Fruit fly (Drosophila melanogaster) whole organism, embryonic: Measurements from ENCODE around the gene CG33172.

ENCODE experiments used
- BEAF-32 ChIP-seq: fragments of 200-800 bp; sonication (Bioruptor generic); optimal IDR thresholded peaks from 3 replicates; lab custom pipeline; 2017; ENCODE audit warnings: missing biosample characterization, missing genetic modification characterization, mild to moderate bottlenecking, moderate library complexity, missing genetic modification reagents
- CG11093 ChIP-seq: fragments of 200-800 bp; sonication (Bioruptor generic); IDR thresholded peaks from 3 replicates; pipeline ENCODE4 v1.3.6; 2022; ENCODE audit warnings: missing biosample characterization, missing genetic modification characterization
- CG11247 ChIP-seq: fragments of 200-800 bp; sonication (Bioruptor generic); IDR thresholded peaks from 2 replicates; pipeline ENCODE4 v1.3.6; 2022; ENCODE audit warnings: missing biosample characterization, missing genetic modification characterization
- CG14667 ChIP-seq: fragments of 200-800 bp; sonication (Bioruptor generic); IDR thresholded peaks from 2 replicates; pipeline ENCODE4 v1.3.6; 2022; ENCODE audit warnings: missing biosample characterization, missing genetic modification characterization
- CG1529 ChIP-seq: fragments of 200-800 bp; sonication (Bioruptor generic); optimal IDR thresholded peaks from 3 replicates; lab custom pipeline; 2018; ENCODE audit warnings: missing biosample characterization, missing genetic modification characterization
- CG17359 ChIP-seq: fragments of 200-800 bp; sonication (Bioruptor generic); optimal IDR thresholded peaks from 3 replicates; lab custom pipeline; 2018; ENCODE audit warnings: missing biosample characterization, mild to moderate bottlenecking, missing genetic modification characterization, moderate library complexity
- CG2889 ChIP-seq: fragments of 200-800 bp; sonication (Bioruptor generic); IDR thresholded peaks from 3 replicates; pipeline ENCODE4 v1.3.6; 2022; ENCODE audit warnings: missing biosample characterization, missing genetic modification characterization
- CG30403 ChIP-seq: fragments of 200-800 bp; sonication (Bioruptor generic); optimal IDR thresholded peaks from 3 replicates; lab custom pipeline; 2016; ENCODE audit warnings: missing biosample characterization, missing genetic modification characterization
- CG34224 ChIP-seq: fragments of 200-800 bp; sonication (Bioruptor generic); IDR thresholded peaks from 3 replicates; pipeline ENCODE4 v1.3.6; 2022; ENCODE audit warnings: missing biosample characterization, missing genetic modification characterization; ENCODE audit not compliant: partially characterized antibody
- CG34376 ChIP-seq: fragments of 200-800 bp; sonication (Bioruptor generic); optimal IDR thresholded peaks from 2 replicates; lab custom pipeline; 2018; ENCODE audit warnings: missing biosample characterization, mild to moderate bottlenecking, missing genetic modification characterization
- CG4282 ChIP-seq: fragments of 200-800 bp; sonication (Bioruptor generic); optimal IDR thresholded peaks from 2 replicates; lab custom pipeline; 2016; ENCODE audit warnings: missing biosample characterization, missing genetic modification characterization
- CG43689 ChIP-seq: fragments of 200-800 bp; sonication (Bioruptor generic); IDR thresholded peaks from 2 replicates; pipeline ENCODE4 v1.3.6; 2022; ENCODE audit warnings: missing biosample characterization, missing genetic modification characterization
- CG6813 ChIP-seq: fragments of 200-800 bp; sonication (Bioruptor generic); optimal IDR thresholded peaks from 2 replicates; lab custom pipeline; 2017; ENCODE audit warnings: missing biosample characterization, missing genetic modification characterization, mild to moderate bottlenecking, moderate library complexity, missing genetic modification reagents
- CG8281 ChIP-seq: fragments of 200-800 bp; sonication (Bioruptor generic); optimal IDR thresholded peaks from 2 replicates; lab custom pipeline; 2018; ENCODE audit warnings: missing biosample characterization, mild to moderate bottlenecking, missing genetic modification characterization, moderate library complexity
- CG8478 ChIP-seq: fragments of >200 bp; optimal IDR thresholded peaks from 2 replicates; lab custom pipeline; 2018
- CG8765 ChIP-seq: fragments of 200-800 bp; sonication (Bioruptor generic); IDR thresholded peaks from 2 replicates; pipeline ENCODE4 v1.3.6; 2022; ENCODE audit warnings: missing biosample characterization, missing genetic modification characterization
- CG9727 ChIP-seq: fragments of 200-800 bp; sonication (Bioruptor generic); optimal IDR thresholded peaks from 3 replicates; lab custom pipeline; 2017; ENCODE audit warnings: missing biosample characterization, mild to moderate bottlenecking, missing genetic modification characterization
- E2f1 ChIP-seq: fragments of 200-800 bp; sonication (Bioruptor generic); IDR thresholded peaks from 2 replicates; pipeline ENCODE4 v1.3.6; 2022; ENCODE audit warnings: missing biosample characterization, missing genetic modification characterization
- Eip74EF ChIP-seq, 2 experiments: fragments of 200-800 bp in 1 of 2; fragments of >200 bp in 1 of 2; sonication (Bioruptor generic) in 1 of 2; optimal IDR thresholded peaks; 2 replicates each; lab custom pipeline; 2017 to 2019; ENCODE audit warnings: missing biosample characterization in 2 of 2, missing genetic modification characterization in 2 of 2, mild to moderate bottlenecking in 1 of 2, moderate library complexity in 1 of 2
- Hr51 ChIP-seq, 2 experiments: fragments of 200-800 bp; sonication (Bioruptor generic); optimal IDR thresholded peaks; 2 replicates in 1 of 2; 3 replicates in 1 of 2; lab custom pipeline; 2016 to 2018; ENCODE audit warnings: missing biosample characterization in 2 of 2, missing genetic modification characterization in 2 of 2, mild to moderate bottlenecking in 1 of 2, moderate library complexity in 1 of 2
- Hr78 ChIP-seq, 2 experiments: fragments of 200-800 bp in 1 of 2; fragments of >200 bp in 1 of 2; sonication (Bioruptor generic) in 1 of 2; optimal IDR thresholded peaks; 2 replicates each; lab custom pipeline; 2017 to 2019; ENCODE audit warnings: missing biosample characterization in 2 of 2, missing genetic modification characterization in 2 of 2, mild to moderate bottlenecking in 1 of 2, moderate library complexity in 1 of 2
- Neu2 ChIP-seq: fragments of 200-800 bp; sonication (Bioruptor generic); optimal IDR thresholded peaks from 3 replicates; lab custom pipeline; 2016; ENCODE audit warnings: missing biosample characterization, missing genetic modification characterization, borderline replicate concordance
- Pdp1 ChIP-seq, 2 experiments: fragments of 200-800 bp; sonication (Bioruptor generic); optimal IDR thresholded peaks; 3 replicates each; lab custom pipeline; 2016; ENCODE audit warnings: missing biosample characterization in 2 of 2, missing genetic modification characterization in 2 of 2, mild to moderate bottlenecking in 1 of 2, moderate library complexity in 1 of 2
- Rfx ChIP-seq: fragments of 200-800 bp; sonication (Bioruptor generic); IDR thresholded peaks from 2 replicates; pipeline ENCODE4 v1.3.6; 2022; ENCODE audit warnings: missing biosample characterization, missing genetic modification characterization
- Scr ChIP-seq: fragments of 200-800 bp; sonication (Bioruptor generic); IDR thresholded peaks from 2 replicates; pipeline ENCODE4 v1.3.6; 2022; ENCODE audit warnings: missing biosample characterization, missing genetic modification characterization; ENCODE audit not compliant: partially characterized antibody
- Spps ChIP-seq: fragments of 200-800 bp; sonication (Bioruptor generic); optimal IDR thresholded peaks from 2 replicates; lab custom pipeline; 2018; ENCODE audit warnings: missing biosample characterization, mild to moderate bottlenecking, missing genetic modification characterization
- Ssrp ChIP-seq: fragments of 200-800 bp; sonication (Bioruptor generic); optimal IDR thresholded peaks from 2 replicates; lab custom pipeline; 2018; ENCODE audit warnings: missing biosample characterization, mild to moderate bottlenecking, missing genetic modification characterization, moderate library complexity
- TFAM ChIP-seq: fragments of 200-800 bp; sonication (Bioruptor generic); optimal IDR thresholded peaks from 2 replicates; lab custom pipeline; 2017; ENCODE audit warnings: missing biosample characterization, missing genetic modification characterization, inconsistent platforms
- amos ChIP-seq: fragments of 200-800 bp; sonication (Bioruptor generic); IDR thresholded peaks from 2 replicates; pipeline ENCODE4 v1.3.6; 2022; ENCODE audit warnings: missing biosample characterization, missing genetic modification characterization; ENCODE audit not compliant: partially characterized antibody
- ash1 ChIP-seq: fragments of 200-800 bp; sonication (Bioruptor generic); optimal IDR thresholded peaks from 2 replicates; lab custom pipeline; 2018; ENCODE audit warnings: missing biosample characterization, mild to moderate bottlenecking, missing genetic modification characterization
- bsh ChIP-seq, 2 experiments: fragments of 200-800 bp; sonication (Bioruptor generic); optimal IDR thresholded peaks; 2 replicates each; lab custom pipeline; 2017 to 2018; ENCODE audit warnings: mild to moderate bottlenecking in 2 of 2, missing biosample characterization in 2 of 2, missing genetic modification characterization in 2 of 2, moderate library complexity in 1 of 2
- cas ChIP-seq: fragments of 200-800 bp; sonication (Bioruptor generic); IDR thresholded peaks from 2 replicates; pipeline ENCODE4 v1.3.6; 2022; ENCODE audit warnings: missing biosample characterization, missing genetic modification characterization
- chn ChIP-seq: fragments of 200-800 bp; sonication (Bioruptor generic); optimal IDR thresholded peaks from 2 replicates; lab custom pipeline; 2016; ENCODE audit warnings: missing biosample characterization, missing genetic modification characterization
- dimm ChIP-seq: fragments of 200-800 bp; sonication (Bioruptor generic); IDR thresholded peaks from 2 replicates; pipeline ENCODE4 v1.3.6; 2022; ENCODE audit warnings: missing biosample characterization, missing genetic modification characterization
- emc ChIP-seq: fragments of 200-800 bp; sonication (Bioruptor generic); optimal IDR thresholded peaks from 2 replicates; lab custom pipeline; 2016; ENCODE audit warnings: missing biosample characterization, missing genetic modification characterization
- fd96Cb ChIP-seq: fragments of 200-800 bp; sonication (Bioruptor generic); optimal IDR thresholded peaks from 2 replicates; lab custom pipeline; 2018; ENCODE audit warnings: missing biosample characterization, mild to moderate bottlenecking, missing genetic modification characterization, moderate library complexity
- fru ChIP-seq: fragments of >200 bp; optimal IDR thresholded peaks from 2 replicates; lab custom pipeline; 2017
- ftz-f1 ChIP-seq: fragments of 200-800 bp; sonication (Bioruptor generic); optimal IDR thresholded peaks from 2 replicates; lab custom pipeline; 2016; ENCODE audit warnings: missing biosample characterization, missing genetic modification characterization
- gem ChIP-seq: fragments of 200-800 bp; sonication (Bioruptor generic); optimal IDR thresholded peaks from 2 replicates; lab custom pipeline; 2019; ENCODE audit warnings: missing biosample characterization, mild to moderate bottlenecking, missing genetic modification characterization, moderate library complexity
- h ChIP-seq: fragments of >200 bp; optimal IDR thresholded peaks from 2 replicates; lab custom pipeline; 2017
- mld ChIP-seq: fragments of 200-800 bp; sonication (Bioruptor generic); IDR thresholded peaks from 3 replicates; pipeline ENCODE4 v1.3.6; 2022; ENCODE audit warnings: missing biosample characterization, missing genetic modification characterization; ENCODE audit not compliant: partially characterized antibody
- nerfin-1 ChIP-seq: fragments of 200-800 bp; sonication (Bioruptor generic); optimal IDR thresholded peaks from 3 replicates; lab custom pipeline; 2019; ENCODE audit warnings: missing biosample characterization, mild to moderate bottlenecking, missing genetic modification characterization, moderate library complexity
- nmo ChIP-seq: fragments of 200-800 bp; sonication (Bioruptor generic); optimal IDR thresholded peaks from 2 replicates; lab custom pipeline; 2018; ENCODE audit warnings: missing biosample characterization, mild to moderate bottlenecking, missing genetic modification characterization, moderate library complexity
- org-1 ChIP-seq: fragments of 200-800 bp; sonication (Bioruptor generic); optimal IDR thresholded peaks from 2 replicates; lab custom pipeline; 2017; ENCODE audit warnings: missing biosample characterization, missing genetic modification characterization
- otp ChIP-seq: fragments of 200-800 bp; sonication (Bioruptor generic); IDR thresholded peaks from 3 replicates; pipeline ENCODE4, ENCODE4 v1.3.6; 2022; ENCODE audit warnings: missing biosample characterization, missing genetic modification characterization
- sc ChIP-seq, 3 experiments: fragments of >200 bp in 2 of 3; fragments of 200-800 bp in 1 of 3; sonication (Bioruptor generic) in 1 of 3; optimal IDR thresholded peaks; 2 replicates in 2 of 3; 3 replicates in 1 of 3; lab custom pipeline; 2017; ENCODE audit warnings: mild to moderate bottlenecking in 1 of 3, missing biosample characterization in 1 of 3, missing genetic modification characterization in 1 of 3, missing genetic modification reagents in 1 of 3
- stc ChIP-seq: fragments of 200-800 bp; sonication (Bioruptor generic); IDR thresholded peaks from 2 replicates; pipeline ENCODE4 v1.3.6; 2022; ENCODE audit warnings: missing biosample characterization, missing genetic modification characterization
- vnd ChIP-seq: fragments of 200-800 bp; sonication (Bioruptor generic); IDR thresholded peaks from 3 replicates; pipeline ENCODE4 v1.3.6; 2022; ENCODE audit warnings: missing biosample characterization, missing genetic modification characterization; ENCODE audit not compliant: partially characterized antibody
- vvl ChIP-seq: fragments of 200-800 bp; sonication (Bioruptor generic); IDR thresholded peaks from 2 replicates; pipeline ENCODE4 v1.3.6; 2022; ENCODE audit warnings: missing biosample characterization, missing genetic modification characterization
- yki ChIP-seq: fragments of >200 bp; optimal IDR thresholded peaks from 3 replicates; lab custom pipeline; 2018

Gene CG33172

dm6 chrX:15740288-15740726 is 29.2 kb upstream of the CG33172 start (continued):
- peak; percentile 79 for TF ChIP-seq CG17359 (tag; lab: Kevin White, UChicago)
- no peak for TF ChIP-seq CG34224 (GFP tag; lab: Robert Waterston, UW)
- peak; percentile 17 for TF ChIP-seq emc (GFP tag; lab: Kevin White, UChicago)
- TF ChIP-seq amos (GFP tag; lab: Robert Waterston, UW) = 0 out of 2 replicates have a peak, but pooled peaks have one; percentile 4
- TF ChIP-seq Hr51 (GFP tag; optimal IDR thresholded peaks at IDR 0.05; lab: Kevin White, UChicago) = peak; percentile 46 to 72
- peak; percentile 59 for TF ChIP-seq CG43689 (GFP tag; lab: Robert Waterston, UW)
- TF ChIP-seq vvl (GFP tag; lab: Robert Waterston, UW) = peak; percentile 84
- TF ChIP-seq gem = peak; percentile 81
- TF ChIP-seq CG2889 = peak; percentile 59; the same call in 1 of the 3 replicates
- TF ChIP-seq otp (GFP tag; lab: Robert Waterston, UW) = peak; percentile 62; the same call in 1 of the 3 replicates
- peak; percentile 67 for TF ChIP-seq CG30403 (GFP tag; lab: Kevin White, UChicago)
- peak; percentile 60 for TF ChIP-seq CG9727 (GFP tag; lab: Kevin White, UChicago)
- TF ChIP-seq CG11247 = peak; percentile 64
- TF ChIP-seq stc (GFP tag; lab: Robert Waterston, UW) = peak; percentile 78
- peak; percentile 53 for TF ChIP-seq org-1 (GFP tag; lab: Kevin White, UChicago)
- peak; percentile 73 for TF ChIP-seq cas
- TF ChIP-seq BEAF-32 = no peak
- no peak for TF ChIP-seq Spps
- no peak for TF ChIP-seq Hr78 (GFP tag; optimal IDR thresholded peaks at IDR 0.05; lab: Kevin White, UChicago)
- TF ChIP-seq fd96Cb = peak; percentile 55
- TF ChIP-seq TFAM = no peak
- TF ChIP-seq yki (lab: Kevin White, UChicago) = no peak
- TF ChIP-seq CG6813 (GFP tag; lab: Kevin White, UChicago) = peak; percentile 37
- no peak for TF ChIP-seq ftz-f1 (GFP tag; lab: Kevin White, UChicago)
- peak; percentile 60 for TF ChIP-seq CG14667
- TF ChIP-seq Eip74EF (GFP tag; optimal IDR thresholded peaks at IDR 0.05; lab: Kevin White, UChicago) = peak in 1 of 2 experiments; percentile 43
- peak; percentile 58 to 63 for TF ChIP-seq Pdp1 (GFP tag; optimal IDR thresholded peaks at IDR 0.05; lab: Kevin White, UChicago)
- peak; percentile 66 for TF ChIP-seq CG34376 (GFP tag; lab: Kevin White, UChicago)
- peak; percentile 19 for TF ChIP-seq nerfin-1
- TF ChIP-seq Rfx = peak; percentile 92
- TF ChIP-seq CG8281 = peak; percentile 44
- TF ChIP-seq vnd (GFP tag; lab: Robert Waterston, UW) = no peak
- TF ChIP-seq CG8478 (lab: Kevin White, UChicago) = no peak
- TF ChIP-seq ash1 = peak; percentile 42
- peak; percentile 5 to 66 for TF ChIP-seq bsh (GFP tag; optimal IDR thresholded peaks at IDR 0.05; lab: Kevin White, UChicago)
- TF ChIP-seq Scr = no peak
- TF ChIP-seq CG4282 (GFP tag; lab: Kevin White, UChicago) = no peak
- peak; percentile 44 for TF ChIP-seq chn (GFP tag; lab: Kevin White, UChicago)
- TF ChIP-seq E2f1 (GFP tag; lab: Robert Waterston, UW) = peak; percentile 72
- TF ChIP-seq fru (lab: Kevin White, UChicago) = no peak
- no peak for TF ChIP-seq mld (GFP tag; lab: Robert Waterston, UW)
- no peak for TF ChIP-seq Neu2 (GFP tag; lab: Kevin White, UChicago)
- TF ChIP-seq CG1529 (GFP tag; lab: Kevin White, UChicago) = peak; percentile 30
- no peak for TF ChIP-seq sc (optimal IDR thresholded peaks at IDR 0.05; lab: Kevin White, UChicago)
- TF ChIP-seq sc (GFP tag; optimal IDR thresholded peaks at IDR 0.05; lab: Kevin White, UChicago) = peak; percentile 6
- peak; percentile 53 for TF ChIP-seq nmo
- no peak for TF ChIP-seq h (lab: Kevin White, UChicago)
- no peak for TF ChIP-seq CG11093 (GFP tag; lab: Robert Waterston, UW)
- peak; percentile 46 for TF ChIP-seq Ssrp (tag; lab: Kevin White, UChicago)
- TF ChIP-seq dimm (GFP tag; lab: Robert Waterston, UW) = peak; percentile 14; the same call in 1 of the 2 replicates
- TF ChIP-seq CG8765 = no peak
